Worm (Caenorhabditis elegans) whole organism, L1 larva: ENCODE results near the gene srw-113.

Experiments
- C04F5.9 ChIP-seq: sonication (generic microtip); optimal IDR thresholded peaks from 2 replicates; lab custom pipeline; 2016; ENCODE audit warnings: missing genetic modification characterization, missing compliant biosample characterization
- C34B4.2 ChIP-seq: sonication (generic microtip); optimal IDR thresholded peaks from 2 replicates; lab custom pipeline; 2017; ENCODE audit warnings: mild to moderate bottlenecking, missing genetic modification characterization, missing compliant biosample characterization
- Y116A8C.19 ChIP-seq: sonication (generic microtip); optimal IDR thresholded peaks from 2 replicates; lab custom pipeline; 2016; ENCODE audit warnings: missing compliant biosample characterization, missing genetic modification characterization, borderline replicate concordance
- aha-1 ChIP-seq: fragments of 150-350 bp; optimal IDR thresholded peaks from 2 replicates; lab custom pipeline; 2014; ENCODE audit warnings: missing biosample characterization, missing genetic modification characterization
- blmp-1 ChIP-seq: fragments of 150-350 bp; optimal IDR thresholded peaks from 2 replicates; lab custom pipeline; 2014; ENCODE audit warnings: missing biosample characterization, missing genetic modification characterization
- ceh-63 ChIP-seq: fragments of 200-800 bp; sonication (Bioruptor generic); optimal IDR thresholded peaks from 2 replicates; lab custom pipeline; 2018; ENCODE audit warnings: mild to moderate bottlenecking, missing genetic modification characterization, missing compliant biosample characterization
- ceh-8 ChIP-seq: fragments of 200-800 bp; sonication (Bioruptor generic); optimal IDR thresholded peaks from 2 replicates; lab custom pipeline; 2018; ENCODE audit warnings: mild to moderate bottlenecking, missing genetic modification characterization, moderate library complexity, missing compliant biosample characterization
- ceh-88 ChIP-seq: fragments of 200-800 bp; sonication (Bioruptor generic); IDR thresholded peaks from 2 replicates; pipeline ENCODE4 v1.3.6; 2022; ENCODE audit warnings: missing genetic modification characterization, missing compliant biosample characterization
- ceh-90 ChIP-seq: sonication (generic microtip); optimal IDR thresholded peaks from 2 replicates; lab custom pipeline; 2016; ENCODE audit warnings: missing genetic modification characterization, missing compliant biosample characterization
- dsc-1 ChIP-seq: sonication (generic microtip); optimal IDR thresholded peaks from 2 replicates; lab custom pipeline; 2016; ENCODE audit warnings: mild to moderate bottlenecking, missing genetic modification characterization, missing compliant biosample characterization
- efl-3 ChIP-seq: fragments of 200-800 bp; sonication (Bioruptor generic); optimal IDR thresholded peaks from 2 replicates; lab custom pipeline; 2018; ENCODE audit warnings: mild to moderate bottlenecking, missing genetic modification characterization, missing compliant biosample characterization
- elt-2 ChIP-seq: sonication (generic microtip); optimal IDR thresholded peaks from 2 replicates; lab custom pipeline; 2016; ENCODE audit warnings: missing genetic modification characterization, mild to moderate bottlenecking, inconsistent platforms, missing compliant biosample characterization, missing genetic modification reagents
- ets-5 ChIP-seq: fragments of 200-800 bp; sonication (Bioruptor generic); IDR thresholded peaks from 2 replicates; pipeline ENCODE4 v1.3.6; 2022; ENCODE audit warnings: missing genetic modification characterization, missing compliant biosample characterization
- fos-1 ChIP-seq: fragments of 150-350 bp; optimal IDR thresholded peaks from 2 replicates; lab custom pipeline; 2014; ENCODE audit warnings: missing biosample characterization, missing genetic modification characterization
- grh-1 ChIP-seq: fragments of 200-800 bp; sonication (Bioruptor generic); IDR thresholded peaks from 2 replicates; pipeline ENCODE4 v1.3.6; 2022; ENCODE audit warnings: missing genetic modification reagents, missing genetic modification characterization, missing compliant biosample characterization
- irx-1 ChIP-seq: sonication (generic microtip); optimal IDR thresholded peaks from 2 replicates; lab custom pipeline; 2016; ENCODE audit warnings: missing genetic modification characterization, missing compliant biosample characterization
- jun-1 ChIP-seq: fragments of 150-350 bp; optimal IDR thresholded peaks from 2 replicates; lab custom pipeline; 2014; ENCODE audit warnings: missing biosample characterization, missing genetic modification reagents, missing genetic modification characterization
- lir-3 ChIP-seq: sonication (generic microtip); optimal IDR thresholded peaks from 2 replicates; lab custom pipeline; 2016; ENCODE audit warnings: mild to moderate bottlenecking, missing genetic modification characterization, moderate library complexity, missing compliant biosample characterization; ENCODE audit not compliant: poor library complexity
- mab-9 ChIP-seq: fragments of 200-800 bp; sonication (Bioruptor generic); IDR thresholded peaks from 2 replicates; pipeline ENCODE4 v1.3.6; 2022; ENCODE audit warnings: missing genetic modification reagents, missing genetic modification characterization, missing compliant biosample characterization
- nhr-11 ChIP-seq: fragments of 150-350 bp; optimal IDR thresholded peaks from 2 replicates; lab custom pipeline; 2014; ENCODE audit warnings: missing biosample characterization, missing genetic modification characterization
- nhr-12 ChIP-seq: sonication (generic microtip); optimal IDR thresholded peaks from 2 replicates; lab custom pipeline; 2017; ENCODE audit warnings: missing biosample characterization, missing genetic modification characterization
- nhr-237 ChIP-seq: fragments of 150-350 bp; optimal IDR thresholded peaks from 2 replicates; lab custom pipeline; 2014; ENCODE audit warnings: missing biosample characterization, missing genetic modification characterization
- nhr-47 ChIP-seq: sonication (generic microtip); optimal IDR thresholded peaks from 2 replicates; lab custom pipeline; 2016; ENCODE audit warnings: mild to moderate bottlenecking, missing genetic modification characterization, moderate library complexity, missing compliant biosample characterization
- nhr-76 ChIP-seq: sonication (generic microtip); optimal IDR thresholded peaks from 2 replicates; lab custom pipeline; 2017; ENCODE audit warnings: missing biosample characterization, missing genetic modification characterization
- nhr-77 ChIP-seq: fragments of 150-350 bp; optimal IDR thresholded peaks from 2 replicates; lab custom pipeline; 2014; ENCODE audit warnings: missing biosample characterization, missing genetic modification characterization
- nhr-84 ChIP-seq: sonication (generic microtip); optimal IDR thresholded peaks from 2 replicates; lab custom pipeline; 2017; ENCODE audit warnings: missing biosample characterization, missing genetic modification characterization
- nhr-85 ChIP-seq: sonication (generic microtip); peaks from one replicate; lab custom pipeline; 2016; ENCODE audit warnings: missing genetic modification characterization, inconsistent platforms, missing compliant biosample characterization
- pag-3 ChIP-seq: sonication (generic microtip); optimal IDR thresholded peaks from 2 replicates; lab custom pipeline; 2017; ENCODE audit warnings: missing genetic modification characterization, mild to moderate bottlenecking, missing compliant biosample characterization, antibody characterized with exemption, borderline replicate concordance; ENCODE audit not compliant: insufficient read depth
- pax-3 ChIP-seq: fragments of 200-800 bp; sonication (Bioruptor generic); optimal IDR thresholded peaks from 2 replicates; lab custom pipeline; 2018; ENCODE audit warnings: mild to moderate bottlenecking, missing genetic modification characterization, moderate library complexity, missing compliant biosample characterization
- skn-1 ChIP-seq: fragments of 150-350 bp; optimal IDR thresholded peaks from 2 replicates; lab custom pipeline; 2014; ENCODE audit warnings: missing biosample characterization, missing genetic modification characterization
- snpc-4 ChIP-seq: fragments of 150-350 bp; optimal IDR thresholded peaks from 2 replicates; lab custom pipeline; 2014; ENCODE audit warnings: missing biosample characterization, missing genetic modification characterization
- sox-4 ChIP-seq: sonication (generic microtip); optimal IDR thresholded peaks from 2 replicates; lab custom pipeline; 2016; ENCODE audit warnings: missing genetic modification characterization, missing compliant biosample characterization
- sptf-1 ChIP-seq: fragments of 150-350 bp; optimal IDR thresholded peaks from 2 replicates; lab custom pipeline; 2014; ENCODE audit warnings: missing biosample characterization, missing genetic modification characterization
- sup-37 ChIP-seq: fragments of 200-800 bp; sonication (Bioruptor generic); optimal IDR thresholded peaks from 2 replicates; lab custom pipeline; 2018; ENCODE audit warnings: mild to moderate bottlenecking, missing genetic modification characterization, missing compliant biosample characterization
- unc-130 ChIP-seq: fragments of 150-350 bp; optimal IDR thresholded peaks from 2 replicates; lab custom pipeline; 2017; ENCODE audit warnings: missing biosample characterization, missing genetic modification characterization, inconsistent platforms
- unc-30 ChIP-seq: sonication (generic microtip); optimal IDR thresholded peaks from 2 replicates; lab custom pipeline; 2017; ENCODE audit warnings: missing biosample characterization, missing genetic modification characterization
- unc-62 ChIP-seq: fragments of 150-350 bp; optimal IDR thresholded peaks from 2 replicates; lab custom pipeline; 2014; ENCODE audit warnings: missing biosample characterization, missing genetic modification reagents, missing genetic modification characterization
- zag-1 ChIP-seq: fragments of 150-350 bp; optimal IDR thresholded peaks from 2 replicates; lab custom pipeline; 2014; ENCODE audit warnings: missing biosample characterization, missing genetic modification characterization
- ztf-11 ChIP-seq, 2 experiments: sonication (generic microtip); optimal IDR thresholded peaks; 2 replicates each; lab custom pipeline; 2016 to 2017; ENCODE audit warnings: missing genetic modification characterization in 2 of 2, missing biosample characterization in 1 of 2, missing compliant biosample characterization in 1 of 2
- ztf-4 ChIP-seq: fragments of 150-350 bp; optimal IDR thresholded peaks from 2 replicates; lab custom pipeline; 2014; ENCODE audit warnings: missing biosample characterization, missing genetic modification characterization

Gene srw-113

DNA sequence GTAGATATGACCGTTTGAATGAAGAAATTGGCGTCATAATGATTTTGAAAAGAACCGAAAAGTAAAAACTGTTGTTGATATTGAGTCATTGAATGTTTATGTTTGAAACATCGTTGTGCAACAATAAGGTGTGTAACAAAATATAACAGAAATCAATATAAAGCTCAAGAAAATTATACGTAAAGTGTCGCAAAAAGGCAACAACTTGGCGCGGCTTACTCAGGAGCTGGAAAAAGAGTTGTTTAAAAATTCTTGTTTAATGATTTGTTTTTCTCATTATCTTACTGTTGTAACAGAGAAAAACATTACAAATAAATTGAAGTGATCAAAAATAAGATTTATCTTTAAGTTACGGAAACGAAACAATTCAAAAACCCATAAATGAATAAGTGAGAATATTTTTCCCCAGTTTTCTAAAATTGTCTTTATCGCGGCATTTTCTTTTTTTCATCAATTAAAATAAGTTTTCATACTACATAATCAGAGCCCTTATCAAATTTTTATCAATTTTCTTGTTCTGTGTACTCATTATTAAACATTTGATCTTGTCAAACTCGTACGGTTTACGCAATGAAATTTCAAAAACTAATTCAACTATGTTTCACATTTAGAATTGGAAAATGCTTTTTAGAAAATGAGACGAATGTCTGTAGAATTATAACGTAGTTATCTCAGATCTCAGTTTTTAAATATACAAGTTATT, 5.1 kb upstream of the srw-113 start, which contains the start of gene ZK1037.6:
Gene ZK1037.6, minus strand, starts transcription at position 51 of the 703 bp plus-strand sequence.
- TF ChIP-seq elt-2 (tag; lab: Kevin White, UChicago), result peak; percentile 90
- peak; percentile 27 for TF ChIP-seq jun-1 (tag; lab: Kevin White, UChicago)
- no peak for TF ChIP-seq dsc-1 (tag; lab: Kevin White, UChicago)

DNA sequence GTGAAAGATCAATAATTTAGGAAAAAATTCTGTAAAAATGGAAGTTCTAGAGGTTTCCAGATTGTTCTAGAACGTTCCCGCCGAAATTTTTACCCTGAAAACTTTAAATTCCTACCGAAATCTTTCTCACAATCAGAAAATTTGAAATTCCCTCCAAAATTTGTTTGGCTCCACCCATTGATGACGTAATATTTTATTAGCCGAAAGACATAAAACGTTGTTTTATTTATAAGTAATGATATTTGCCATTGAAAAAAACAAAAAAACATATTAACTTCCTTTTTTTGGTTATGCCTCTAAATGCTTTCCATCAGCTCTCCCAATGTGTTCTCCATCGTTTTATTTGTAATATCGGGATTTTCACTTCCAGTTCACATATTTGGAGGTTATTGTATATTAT, 2.6 kb upstream of the srw-113 start, which contains the start of gene srh-295:
Gene srh-295, plus strand, starts transcription at position 301 of the 400 bp plus-strand sequence.
- no peak for TF ChIP-seq blmp-1 (tag; lab: Kevin White, UChicago)
- no peak for TF ChIP-seq unc-130 (tag; lab: Kevin White, UChicago)
- no peak for TF ChIP-seq ztf-11 (tag; optimal IDR thresholded peaks at IDR 0.05; lab: Kevin White, UChicago)
- no peak for TF ChIP-seq ets-5 (GFP tag; lab: Robert Waterston, UW)
- no peak for TF ChIP-seq nhr-84 (tag; lab: Kevin White, UChicago)
- TF ChIP-seq nhr-85, result no peak
- TF ChIP-seq nhr-76, result no peak
- no peak for TF ChIP-seq irx-1 (tag; lab: Kevin White, UChicago)
- TF ChIP-seq Y116A8C.19 (tag; lab: Kevin White, UChicago), result no peak
- no peak for TF ChIP-seq ztf-4
- TF ChIP-seq unc-30, result no peak
- no peak for TF ChIP-seq fos-1 (tag; lab: Kevin White, UChicago)

DNA sequence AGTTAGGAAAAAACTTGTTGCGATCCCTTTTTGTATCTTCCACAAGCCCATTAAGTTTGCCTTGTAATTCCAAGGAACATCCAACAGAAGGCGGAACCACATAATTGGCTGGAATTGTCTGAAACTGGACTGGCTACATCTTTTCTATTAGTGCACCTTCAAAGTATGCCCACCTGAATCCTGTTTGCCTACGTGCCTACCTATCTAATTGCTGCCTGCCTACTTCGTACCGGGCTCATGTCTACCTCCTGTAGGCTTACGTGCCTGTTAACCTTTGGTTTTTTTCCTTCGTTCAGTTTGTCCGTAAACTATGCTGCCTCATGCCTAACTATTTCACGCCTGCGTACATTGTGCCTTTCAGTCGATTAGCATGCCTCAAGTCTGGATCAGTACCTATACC, 4.5 kb downstream of the srw-113 start, which contains the start of gene wrt-7:
Gene wrt-7, minus strand, starts transcription at position 101 of the 400 bp plus-strand sequence.
- TF ChIP-seq pax-3 (tag; lab: Kevin White, UChicago) (peak; percentile 21), ceh-8 (GFP tag; lab: Kevin White, UChicago) (no peak)

DNA sequence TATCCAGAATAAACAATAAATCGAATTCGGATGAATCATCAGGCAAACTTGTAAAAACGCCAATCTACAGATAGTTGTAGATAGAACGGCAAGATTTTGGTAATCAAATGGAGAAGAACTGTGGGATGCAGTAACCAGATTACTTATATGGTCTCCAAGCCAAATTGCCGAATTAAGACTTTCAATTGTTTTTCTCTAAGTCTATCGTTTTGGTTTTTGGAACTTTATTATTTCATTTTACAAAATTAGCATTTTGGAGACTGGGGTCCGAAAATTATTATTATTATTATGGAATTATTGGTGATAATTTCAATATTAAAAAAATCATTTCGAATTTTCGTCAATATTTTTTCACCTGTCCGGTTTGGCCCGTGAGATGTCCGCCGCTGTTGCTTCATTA, 6.4 kb downstream of the srw-113 start, which contains the start of gene clec-228:
Gene clec-228, minus strand, starts transcription at position 101 of the 400 bp plus-strand sequence.
- TF ChIP-seq aha-1 (tag; lab: Kevin White, UChicago), result no peak
- TF ChIP-seq zag-1 (tag; lab: Kevin White, UChicago), result no peak
- no peak for TF ChIP-seq unc-62 (GFP tag; lab: Kevin White, UChicago)
- no peak for TF ChIP-seq sptf-1 (tag; lab: Kevin White, UChicago)
- no peak for TF ChIP-seq nhr-237 (tag; lab: Kevin White, UChicago)
- TF ChIP-seq sox-4 (tag; lab: Kevin White, UChicago), result no peak

ce11 chrV:15341404-15341803, 8.5 kb downstream of the srw-113 start, which contains the start of gene clec-229:
Gene clec-229, minus strand, starts transcription at chrV:15341504.
- TF ChIP-seq pag-3 (tag; lab: Kevin White, UChicago), result no peak
- TF ChIP-seq dsc-1 (tag; lab: Kevin White, UChicago), result no peak
- TF ChIP-seq ceh-63 (GFP tag; lab: Kevin White, UChicago), result no peak
- no peak for TF ChIP-seq nhr-47 (tag; lab: Kevin White, UChicago)
- no peak for TF ChIP-seq nhr-11
- no peak for TF ChIP-seq ceh-8 (GFP tag; lab: Kevin White, UChicago)
- no peak for TF ChIP-seq sup-37
- TF ChIP-seq ceh-88 (GFP tag; lab: Robert Waterston, UW), result no peak
- TF ChIP-seq nhr-77 (tag; lab: Kevin White, UChicago), result no peak
- TF ChIP-seq C04F5.9 (tag; lab: Kevin White, UChicago), result no peak
- no peak for TF ChIP-seq efl-3 (GFP tag; lab: Kevin White, UChicago)
- TF ChIP-seq nhr-12 (tag; lab: Kevin White, UChicago), result no peak
- TF ChIP-seq jun-1 (tag; lab: Kevin White, UChicago), result no peak
- no peak for TF ChIP-seq grh-1 (GFP tag; lab: Robert Waterston, UW)
- TF ChIP-seq snpc-4, result no peak
- TF ChIP-seq C34B4.2 (tag; lab: Kevin White, UChicago), result no peak
- TF ChIP-seq lir-3 (tag; lab: Kevin White, UChicago), result no peak
- no peak for TF ChIP-seq mab-9 (GFP tag; lab: Robert Waterston, UW)
- no peak for TF ChIP-seq ceh-90 (tag; lab: Kevin White, UChicago)
- no peak for TF ChIP-seq skn-1
